Worm (Caenorhabditis elegans): Measurements from ENCODE around the gene wdr-83.

- TF ChIP-seq ceh-20 (GFP tag; IDR thresholded peaks at IDR 0.05): no peak
- TF ChIP-seq mep-1 (tag; optimal IDR thresholded peaks at IDR 0.05): no peak
Observed at ce11 chrII:5050776-5051175, 19.3 kb upstream of the wdr-83 start.

Measured in whole organism, L4 larva.